Fruit fly (Drosophila melanogaster) whole organism, embryonic: ENCODE measurements around the gene Sdic1.
"Not testable (repeated sequence)": the region's sequence is repeated elsewhere in the genome, so short reads cannot be mapped to it uniquely, and the experiment has no call there.

Experiments used
- CG12236 ChIP-seq: fragments of 200-800 bp; sonication (Bioruptor generic); optimal IDR thresholded peaks from 2 replicates; lab custom pipeline; 2016; ENCODE audit warnings: missing biosample characterization, missing genetic modification characterization
- CG15073 ChIP-seq: fragments of 200-800 bp; sonication (Bioruptor generic); optimal IDR thresholded peaks from 2 replicates; lab custom pipeline; 2016; ENCODE audit warnings: missing biosample characterization, missing genetic modification characterization
- CG34422 ChIP-seq: fragments of 200-800 bp; sonication (Bioruptor generic); IDR thresholded peaks from 3 replicates; pipeline ENCODE4 v1.3.6; 2022; ENCODE audit warnings: missing biosample characterization, missing genetic modification characterization
- CG8478 ChIP-seq: fragments of >200 bp; optimal IDR thresholded peaks from 2 replicates; lab custom pipeline; 2018
- Pdp1 ChIP-seq, 2 experiments: fragments of 200-800 bp; sonication (Bioruptor generic); optimal IDR thresholded peaks; 3 replicates each; lab custom pipeline; 2016; ENCODE audit warnings: missing biosample characterization in 2 of 2, missing genetic modification characterization in 2 of 2, mild to moderate bottlenecking in 1 of 2, moderate library complexity in 1 of 2
- Sin3A ChIP-seq: fragments of >200 bp; optimal IDR thresholded peaks from 2 replicates; lab custom pipeline; 2018
- chinmo ChIP-seq: fragments of 200-800 bp; sonication (Bioruptor generic); IDR thresholded peaks from 4 replicates; pipeline ENCODE4 v1.3.6; 2022; ENCODE audit warnings: missing biosample characterization, missing genetic modification characterization; ENCODE audit not compliant: partially characterized antibody
- da ChIP-seq: fragments of 200-800 bp; sonication (Bioruptor generic); optimal IDR thresholded peaks from 2 replicates; lab custom pipeline; 2016; ENCODE audit warnings: missing biosample characterization, missing genetic modification characterization

dm6 chrX:20194127-20194526 is 15.7 kb upstream of the Sdic1 start, which contains the start of gene Sdic3:
- not testable (repeated sequence) for TF ChIP-seq CG15073 (GFP tag; lab: Kevin White, UChicago); CG8478 (lab: Kevin White, UChicago); chinmo (GFP tag; lab: Robert Waterston, UW); da; Sin3A (lab: Kevin White, UChicago); CG34422; Pdp1 (GFP tag; optimal IDR thresholded peaks at IDR 0.05; lab: Kevin White, UChicago); CG12236 (GFP tag; lab: Kevin White, UChicago)
